Worm (Caenorhabditis elegans): Measurements from ENCODE around the gene myo-2.
A peak's percentile ranks its signal among the peaks of the same experiment; 100 is the strongest.

The myo-2 gene

ce11 chrX:12458021-12458420, 9.8 kb upstream of the myo-2 start (continued):
- TF ChIP-seq ccch-3 (GFP tag; optimal IDR thresholded peaks at IDR 0.05) (peak; percentile 44), Y95B8A.8 (GFP tag; IDR thresholded peaks at IDR 0.05) (no peak), pbrm-1 (GFP tag; IDR thresholded peaks at IDR 0.05) (peak; percentile 84), sea-2 (GFP tag; IDR thresholded peaks at IDR 0.05) (no peak), lir-1 (GFP tag; conservative IDR thresholded peaks at IDR 0.05) (no peak), ceh-100 (GFP tag; IDR thresholded peaks at IDR 0.05) (peak; percentile 30; the same call in 1 of the 2 replicates), bed-2 (GFP tag; IDR thresholded peaks at IDR 0.05) (no peak), B0035.1 (tag; optimal IDR thresholded peaks at IDR 0.05) (peak; percentile 70), B0261.1 (tag; optimal IDR thresholded peaks at IDR 0.05) (peak; percentile 92), lag-1 (GFP tag; IDR thresholded peaks at IDR 0.05) (no peak), attf-5 (GFP tag; optimal IDR thresholded peaks at IDR 0.05) (peak; percentile 61), efl-1 (GFP tag; optimal IDR thresholded peaks at IDR 0.05) (no peak), rcor-1 (GFP tag; IDR thresholded peaks at IDR 0.05) (peak; percentile 64), mel-28 (tag; optimal IDR thresholded peaks at IDR 0.05; ENCODE audit: borderline replicate concordance) (no peak), nhr-90 (tag; optimal IDR thresholded peaks at IDR 0.05) (peak; percentile 85), atf-7 (tag; optimal IDR thresholded peaks at IDR 0.05) (peak; percentile 52), madf-10 (tag; optimal IDR thresholded peaks at IDR 0.05) (peak; percentile 80), repo-1 (tag; optimal IDR thresholded peaks at IDR 0.05) (peak; percentile 76), tbp1 (GFP tag; optimal IDR thresholded peaks at IDR 0.05) (peak; percentile 94), nhr-179 (tag; optimal IDR thresholded peaks at IDR 0.05) (peak; percentile 50), nfya-1 (tag; optimal IDR thresholded peaks at IDR 0.05; ENCODE audit: borderline replicate concordance, insufficient read depth) (no peak), lin-35 (GFP tag; optimal IDR thresholded peaks at IDR 0.05) (no peak), pha-4 (tag; optimal IDR thresholded peaks at IDR 0.05) (no peak), F57C9.4 (tag; optimal IDR thresholded peaks at IDR 0.05) (no peak), athp-1 (tag; optimal IDR thresholded peaks at IDR 0.05) (peak; percentile 60), ztf-6 (GFP tag; IDR thresholded peaks at IDR 0.05) (no peak), D2030.7 (GFP tag; IDR thresholded peaks at IDR 0.05) (peak; percentile 59), gei-17 (GFP tag; optimal IDR thresholded peaks at IDR 0.05) (peak; percentile 38), Y53G8AR.9 (GFP tag; conservative IDR thresholded peaks at IDR 0.05) (peak; percentile 78; the same call in 1 of the 2 replicates), ceh-27 (GFP tag; optimal IDR thresholded peaks at IDR 0.05) (peak; percentile 70), ceh-40 (GFP tag; IDR thresholded peaks at IDR 0.05) (0 out of 2 replicates have a peak, but pooled peaks have one; percentile 65), lsl-1 (GFP tag; optimal IDR thresholded peaks at IDR 0.05) (peak; percentile 13), sdz-38 (tag; optimal IDR thresholded peaks at IDR 0.05) (no peak), nfyb-1 (GFP tag; IDR thresholded peaks at IDR 0.05) (peak; percentile 82), ztf-22 (GFP tag; optimal IDR thresholded peaks at IDR 0.05) (no peak), T07F8.4 (tag; optimal IDR thresholded peaks at IDR 0.05) (peak; percentile 60), ekl-4 (GFP tag; IDR thresholded peaks at IDR 0.05) (peak; percentile 75; the same call in 1 of the 2 replicates), F22D6.2 (tag; optimal IDR thresholded peaks at IDR 0.05) (peak; percentile 55), ceh-79 (tag; optimal IDR thresholded peaks at IDR 0.05) (peak; percentile 18), let-526 (GFP tag; IDR thresholded peaks at IDR 0.05) (no peak), aptf-3 (GFP tag; IDR thresholded peaks at IDR 0.05) (peak; percentile 81; the same call in 1 of the 2 replicates), F49E8.2 (tag; optimal IDR thresholded peaks at IDR 0.05; ENCODE audit: insufficient read depth) (peak; percentile 20), F55B11.4 (tag; optimal IDR thresholded peaks at IDR 0.05; ENCODE audit: borderline replicate concordance, insufficient read depth) (no peak), C06A6.2 (GFP tag; conservative IDR thresholded peaks at IDR 0.05) (no peak), dpff-1 (tag; optimal IDR thresholded peaks at IDR 0.05) (no peak), attf-3 (GFP tag; conservative IDR thresholded peaks at IDR 0.05) (no peak), xnd-1 (tag; optimal IDR thresholded peaks at IDR 0.05) (no peak), bed-1 (GFP tag; IDR thresholded peaks at IDR 0.05) (no peak), F52B5.7 (tag; optimal IDR thresholded peaks at IDR 0.05) (peak; percentile 69)

All from whole organism, young adult.